Worm (Caenorhabditis elegans) whole organism, L4 larva: ENCODE data around the gene lron-7.
A peak's percentile ranks its signal among the peaks of the same experiment; 100 is the strongest.

Experiments used
- F49E8.2 ChIP-seq: sonication (generic microtip); optimal IDR thresholded peaks from 2 replicates; lab custom pipeline; 2016; ENCODE audit warnings: missing compliant biosample characterization, mild to moderate bottlenecking, missing genetic modification characterization, borderline replicate concordance
- Y48G9A.11 ChIP-seq: fragments of 200-800 bp; sonication (Bioruptor generic); IDR thresholded peaks from 2 replicates; pipeline ENCODE4 v1.3.6; 2022; ENCODE audit warnings: missing genetic modification reagents, missing genetic modification characterization, missing compliant biosample characterization
- Y75B8A.6 ChIP-seq: fragments of 200-800 bp; sonication (Bioruptor generic); IDR thresholded peaks from 2 replicates; pipeline ENCODE4 v1.3.6; 2022; ENCODE audit warnings: missing genetic modification reagents, missing genetic modification characterization, missing compliant biosample characterization
- aha-1 ChIP-seq: fragments of 150-350 bp; peaks from one replicate; lab custom pipeline; 2014; ENCODE audit warnings: missing biosample characterization, missing genetic modification characterization
- aly-2 ChIP-seq: sonication (generic microtip); optimal IDR thresholded peaks from 2 replicates; lab custom pipeline; 2018; ENCODE audit warnings: missing biosample characterization, missing genetic modification characterization
- ceh-44 ChIP-seq: fragments of 200-800 bp; sonication (Bioruptor generic); IDR thresholded peaks from 2 replicates; pipeline ENCODE4 v1.3.6; 2022; ENCODE audit warnings: missing genetic modification reagents, missing genetic modification characterization, missing compliant biosample characterization
- ceh-62 ChIP-seq: sonication (generic microtip); optimal IDR thresholded peaks from 2 replicates; lab custom pipeline; 2017; ENCODE audit warnings: missing biosample characterization, missing genetic modification characterization
- ctbp-1 ChIP-seq: fragments of 200-800 bp; sonication (Bioruptor generic); IDR thresholded peaks from 2 replicates; pipeline ENCODE4 v1.3.6; 2022; ENCODE audit warnings: missing genetic modification reagents, missing genetic modification characterization, missing compliant biosample characterization
- daf-12 ChIP-seq: fragments of 150-350 bp; optimal IDR thresholded peaks from 2 replicates; lab custom pipeline; 2014; ENCODE audit warnings: missing biosample characterization, missing genetic modification reagents, missing genetic modification characterization
- daf-16 ChIP-seq, 3 experiments: sonication (generic microtip); optimal IDR thresholded peaks; 2 replicates each; lab custom pipeline; 2016 to 2017; ENCODE audit warnings: missing genetic modification characterization in 3 of 3, missing genetic modification reagents in 3 of 3, mild to moderate bottlenecking in 2 of 3, missing compliant biosample characterization in 2 of 3, missing biosample characterization in 1 of 3, moderate library complexity in 1 of 3
- daf-19 ChIP-seq: fragments of 200-800 bp; sonication (Bioruptor generic); conservative IDR thresholded peaks from 2 replicates; pipeline ENCODE4 v1.3.6; 2022; ENCODE audit warnings: missing genetic modification characterization, missing compliant biosample characterization
- dmd-8 ChIP-seq: fragments of 200-800 bp; sonication (Bioruptor generic); IDR thresholded peaks from 2 replicates; pipeline ENCODE4 v1.3.6; 2022; ENCODE audit warnings: missing genetic modification characterization, missing compliant biosample characterization
- dpl-1 ChIP-seq: fragments of 150-350 bp; optimal IDR thresholded peaks from 2 replicates; lab custom pipeline; 2014; ENCODE audit warnings: missing biosample characterization, missing genetic modification reagents, missing genetic modification characterization
- duxl-1 ChIP-seq: sonication (generic microtip); optimal IDR thresholded peaks from 2 replicates; lab custom pipeline; 2016; ENCODE audit warnings: mild to moderate bottlenecking, missing genetic modification characterization, moderate library complexity, missing compliant biosample characterization; ENCODE audit not compliant: poor library complexity
- dve-1 ChIP-seq: sonication (generic microtip); optimal IDR thresholded peaks from 2 replicates; lab custom pipeline; 2017; ENCODE audit warnings: antibody characterized with exemption, mild to moderate bottlenecking, missing genetic modification characterization, missing compliant biosample characterization; ENCODE audit not compliant: insufficient read depth
- egl-27 ChIP-seq: sonication (generic microtip); optimal IDR thresholded peaks from 3 replicates; lab custom pipeline; 2017; ENCODE audit warnings: missing biosample characterization, missing genetic modification reagents, missing genetic modification characterization
- egl-43 ChIP-seq: fragments of 200-800 bp; sonication (Bioruptor generic); IDR thresholded peaks from 2 replicates; pipeline ENCODE4 v1.3.6; 2022; ENCODE audit warnings: missing genetic modification reagents, missing genetic modification characterization, missing compliant biosample characterization
- hif-1 ChIP-seq, 2 experiments: sonication (generic microtip); optimal IDR thresholded peaks; 2 replicates each; lab custom pipeline; 2016 to 2017; ENCODE audit warnings: missing compliant biosample characterization in 2 of 2, missing genetic modification characterization in 2 of 2, missing genetic modification reagents in 2 of 2, missing genotype in 2 of 2, mild to moderate bottlenecking in 1 of 2
- hlh-11 ChIP-seq: fragments of 200-800 bp; sonication (Bioruptor generic); optimal IDR thresholded peaks from 2 replicates; lab custom pipeline; 2018; ENCODE audit warnings: mild to moderate bottlenecking, missing genetic modification characterization, missing compliant biosample characterization
- hlh-30 ChIP-seq: sonication (generic microtip); optimal IDR thresholded peaks from 2 replicates; lab custom pipeline; 2017; ENCODE audit warnings: antibody characterized with exemption, mild to moderate bottlenecking, missing genetic modification characterization, missing compliant biosample characterization; ENCODE audit not compliant: insufficient read depth
- jun-1 ChIP-seq: fragments of 150-350 bp; optimal IDR thresholded peaks from 2 replicates; lab custom pipeline; 2014; ENCODE audit warnings: missing biosample characterization, missing genetic modification reagents, missing genetic modification characterization
- lim-7 ChIP-seq: fragments of 200-800 bp; sonication (Bioruptor generic); IDR thresholded peaks from 2 replicates; pipeline ENCODE4 v1.3.6; 2022; ENCODE audit warnings: missing genetic modification characterization, missing compliant biosample characterization
- lin-1 ChIP-seq: fragments of 200-800 bp; sonication (Bioruptor generic); IDR thresholded peaks from 2 replicates; pipeline ENCODE4 v1.3.6; 2022; ENCODE audit warnings: missing genetic modification reagents, missing genetic modification characterization, missing compliant biosample characterization
- lin-38 ChIP-seq: fragments of 200-800 bp; sonication (Bioruptor generic); IDR thresholded peaks from 2 replicates; pipeline ENCODE4 v1.3.6; 2022; ENCODE audit warnings: missing genetic modification reagents, missing genetic modification characterization, missing compliant biosample characterization
- lir-3 ChIP-seq: sonication (generic microtip); optimal IDR thresholded peaks from 2 replicates; lab custom pipeline; 2016; ENCODE audit warnings: mild to moderate bottlenecking, missing genetic modification characterization, missing compliant biosample characterization
- madf-9 ChIP-seq: fragments of 200-800 bp; sonication (Bioruptor generic); conservative IDR thresholded peaks from 2 replicates; pipeline ENCODE4 v1.3.6; 2022; ENCODE audit warnings: missing genetic modification reagents, missing genetic modification characterization, missing compliant biosample characterization
- mdt-29 ChIP-seq: fragments of 200-800 bp; sonication (Bioruptor generic); IDR thresholded peaks from 2 replicates; pipeline ENCODE4 v1.3.6; 2022; ENCODE audit warnings: missing genetic modification reagents, missing genetic modification characterization, missing compliant biosample characterization
- mes-2 ChIP-seq: sonication (generic microtip); optimal IDR thresholded peaks from 2 replicates; lab custom pipeline; 2016; ENCODE audit warnings: missing genotype, mild to moderate bottlenecking, missing genetic modification characterization, missing compliant biosample characterization; ENCODE audit not compliant: poor library complexity, severe bottlenecking
- mxl-3 ChIP-seq: fragments of 200-800 bp; sonication (Bioruptor generic); optimal IDR thresholded peaks from 2 replicates; lab custom pipeline; 2018; ENCODE audit warnings: mild to moderate bottlenecking, missing genetic modification characterization, missing compliant biosample characterization
- nhr-111 ChIP-seq: fragments of 200-800 bp; sonication (Bioruptor generic); optimal IDR thresholded peaks from 2 replicates; lab custom pipeline; 2018; ENCODE audit warnings: mild to moderate bottlenecking, missing genetic modification characterization, missing compliant biosample characterization
- nhr-237 ChIP-seq: sonication (generic microtip); optimal IDR thresholded peaks from 2 replicates; lab custom pipeline; 2017; ENCODE audit warnings: missing biosample characterization, missing genetic modification characterization
- pha-4 ChIP-seq, 2 experiments: fragments of 150-350 bp in 1 of 2; fragments of 200-800 bp in 1 of 2; sonication (Bioruptor generic) in 1 of 2; IDR thresholded peaks in 1 of 2; optimal IDR thresholded peaks in 1 of 2; 2 replicates each; pipeline versions ENCODE4 v1.3.6 to Lab custom; 2014 to 2022; ENCODE audit warnings: missing genetic modification characterization in 2 of 2, missing genetic modification reagents in 2 of 2, missing biosample characterization in 1 of 2, missing compliant biosample characterization in 1 of 2
- saeg-2 ChIP-seq: fragments of 200-800 bp; sonication (Bioruptor generic); IDR thresholded peaks from 2 replicates; pipeline ENCODE4 v1.3.6; 2022; ENCODE audit warnings: missing genetic modification reagents, missing genetic modification characterization, missing compliant biosample characterization
- spr-3 ChIP-seq: fragments of 200-800 bp; sonication (Bioruptor generic); optimal IDR thresholded peaks from 2 replicates; lab custom pipeline; 2018; ENCODE audit warnings: mild to moderate bottlenecking, missing genetic modification characterization, missing compliant biosample characterization
- tag-97 ChIP-seq: fragments of 200-800 bp; sonication (Bioruptor generic); IDR thresholded peaks from 2 replicates; pipeline ENCODE4 v1.3.6; 2022; ENCODE audit warnings: missing genetic modification characterization, missing compliant biosample characterization
- unc-39 ChIP-seq: sonication (generic microtip); optimal IDR thresholded peaks from 2 replicates; lab custom pipeline; 2017; ENCODE audit warnings: missing biosample characterization, missing genetic modification characterization
- unc-62 ChIP-seq, 3 experiments: fragments of 150-350 bp in 1 of 3; sonication (generic microtip); optimal IDR thresholded peaks in 2 of 3; peaks in 1 of 3; 1 replicate in 1 of 3; 2 replicates in 2 of 3; lab custom pipeline; 2014 to 2017; ENCODE audit warnings: missing biosample characterization in 3 of 3, missing genetic modification characterization in 3 of 3, missing genetic modification reagents in 3 of 3, missing genotype in 1 of 3
- vab-7 ChIP-seq: fragments of 200-800 bp; sonication (Bioruptor generic); IDR thresholded peaks from 2 replicates; pipeline ENCODE4 v1.3.6; 2022; ENCODE audit warnings: missing genetic modification reagents, missing genetic modification characterization, missing compliant biosample characterization
- zag-1 ChIP-seq: fragments of 150-350 bp; optimal IDR thresholded peaks from 2 replicates; lab custom pipeline; 2014; ENCODE audit warnings: missing biosample characterization, missing genetic modification characterization
- zip-11 ChIP-seq: fragments of 200-800 bp; sonication (Bioruptor generic); IDR thresholded peaks from 2 replicates; pipeline ENCODE4 v1.3.6; 2022; ENCODE audit warnings: missing genetic modification characterization, missing compliant biosample characterization
- zip-2 ChIP-seq: fragments of 150-350 bp; optimal IDR thresholded peaks from 2 replicates; lab custom pipeline; 2014; ENCODE audit warnings: missing biosample characterization, missing genetic modification characterization
- ztf-11 ChIP-seq: fragments of 150-350 bp; optimal IDR thresholded peaks from 2 replicates; lab custom pipeline; 2014; ENCODE audit warnings: missing biosample characterization, missing genetic modification characterization

lron-7 gene

DNA sequence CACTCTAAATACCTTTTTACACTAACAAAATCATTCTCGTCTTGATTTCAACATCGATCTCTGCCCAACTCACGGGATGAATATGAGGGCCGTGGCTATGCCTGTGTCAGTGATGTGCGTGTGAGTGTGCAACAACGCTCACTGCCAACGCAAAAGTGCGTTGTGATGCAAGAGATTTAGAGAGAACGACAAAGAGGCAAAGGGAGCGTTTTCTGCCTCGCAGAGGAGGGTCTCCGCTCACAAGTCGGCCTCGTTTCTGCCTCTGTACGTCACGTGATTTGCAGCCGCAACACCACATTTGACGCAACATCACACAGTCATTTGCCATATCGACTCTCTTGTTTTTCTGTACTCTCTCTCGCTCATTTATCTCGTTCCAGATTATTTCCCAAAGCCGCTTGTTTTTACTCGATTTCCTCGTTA is 42.4 kb downstream of the lron-7 start, which contains the start of gene epg-7 (continued):
- TF ChIP-seq pha-4 (GFP tag; IDR thresholded peaks at IDR 0.05; lab: Robert Waterston, UW) (peak; percentile 88), pha-4 (tag; optimal IDR thresholded peaks at IDR 0.05; lab: Kevin White, UChicago) (no peak), vab-7 (GFP tag; lab: Robert Waterston, UW) (peak; percentile 55; the same call in 1 of the 2 replicates), nhr-111 (GFP tag; lab: Kevin White, UChicago) (no peak)

ce11 chrX:7340394-7340793 is 48.5 kb downstream of the lron-7 start:
- TF ChIP-seq unc-62 (GFP tag; optimal IDR thresholded peaks at IDR 0.05 in 1 of 2; lab: Kevin White, UChicago), result peak in 1 of 2 experiments; percentile 3
- no peak for TF ChIP-seq unc-62 (tag; optimal IDR thresholded peaks at IDR 0.05; lab: Kevin White, UChicago)
- TF ChIP-seq lir-3 (tag; lab: Kevin White, UChicago), result no peak
- peak; percentile 46; the same call in 1 of the 2 replicates for TF ChIP-seq egl-43 (GFP tag; lab: Robert Waterston, UW)
- TF ChIP-seq hlh-30 (tag; lab: Kevin White, UChicago), result peak; percentile 12
- peak in 1 of 2 experiments; percentile 10 for TF ChIP-seq hif-1 (tag; optimal IDR thresholded peaks at IDR 0.05; lab: Kevin White, UChicago)
- TF ChIP-seq dpl-1 (GFP tag; lab: Kevin White, UChicago), result peak; percentile 30
- peak; percentile 56 for TF ChIP-seq mes-2 (tag; lab: Kevin White, UChicago)
- TF ChIP-seq duxl-1 (tag; lab: Kevin White, UChicago), result peak; percentile 36
- TF ChIP-seq ctbp-1 (GFP tag; lab: Robert Waterston, UW), result no peak

DNA sequence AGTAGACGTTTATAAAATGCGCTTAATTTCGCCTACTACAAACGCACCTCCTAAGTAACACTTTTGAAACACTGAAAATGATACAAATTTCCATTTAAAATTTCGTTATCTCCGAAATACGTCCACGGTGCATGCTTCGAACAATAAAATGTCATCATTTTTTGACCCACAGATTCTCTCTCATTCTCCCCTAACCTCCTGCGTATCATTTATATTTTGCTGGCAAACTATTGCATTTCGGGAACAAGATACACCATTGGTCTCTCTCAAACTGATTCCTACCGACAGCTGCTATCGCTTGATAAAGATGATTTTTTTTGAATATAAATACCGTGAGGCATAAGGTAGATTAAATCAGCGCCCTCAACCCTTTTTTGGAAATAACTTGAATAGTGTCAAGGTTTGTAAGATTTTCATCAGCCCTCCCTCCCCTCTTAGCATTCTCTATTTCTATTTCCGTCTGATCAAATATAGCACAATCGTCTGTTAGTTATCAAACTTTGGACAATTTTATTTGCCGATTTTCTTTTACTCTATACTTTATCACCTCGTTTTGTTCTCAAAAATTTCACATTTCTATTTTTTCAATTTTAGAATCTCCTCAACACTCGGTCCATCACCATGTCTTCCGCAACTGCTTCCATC is 49.1 kb downstream of the lron-7 start, which contains the start of gene C07D8.6:
TSS of gene C07D8.6 (plus strand) at position 595 of the 645 bp plus-strand sequence.
- no peak for TF ChIP-seq lim-7 (GFP tag; lab: Robert Waterston, UW)
- TF ChIP-seq zag-1 (tag; lab: Kevin White, UChicago), result no peak
- TF ChIP-seq lir-3 (tag; lab: Kevin White, UChicago), result no peak
- no peak for TF ChIP-seq jun-1 (tag; lab: Kevin White, UChicago)
- no peak for TF ChIP-seq F49E8.2 (tag; lab: Kevin White, UChicago)
- no peak for TF ChIP-seq daf-19 (GFP tag; lab: Robert Waterston, UW)
- peak; percentile 96 for TF ChIP-seq aha-1 (tag; lab: Kevin White, UChicago)
- no peak for TF ChIP-seq tag-97 (GFP tag; lab: Robert Waterston, UW)
- no peak for TF ChIP-seq spr-3 (GFP tag; lab: Kevin White, UChicago)
- no peak for TF ChIP-seq daf-12
- TF ChIP-seq ztf-11 (tag; lab: Kevin White, UChicago), result no peak
- TF ChIP-seq daf-16 (GFP tag; optimal IDR thresholded peaks at IDR 0.05; lab: Kevin White, UChicago), result peak in 1 of 2 experiments; percentile 60
- TF ChIP-seq daf-16 (tag; optimal IDR thresholded peaks at IDR 0.05; lab: Kevin White, UChicago), result peak; percentile 87
- no peak for TF ChIP-seq zip-11 (GFP tag; lab: Robert Waterston, UW)
- no peak for TF ChIP-seq ceh-62 (tag; lab: Kevin White, UChicago)
- no peak for TF ChIP-seq mdt-29 (GFP tag; lab: Robert Waterston, UW)
- TF ChIP-seq saeg-2 (GFP tag; lab: Robert Waterston, UW), result 0 out of 2 replicates have a peak, but pooled peaks have one; percentile 33
- no peak for TF ChIP-seq egl-27
- no peak for TF ChIP-seq madf-9
- no peak for TF ChIP-seq zip-2 (tag; lab: Kevin White, UChicago)
- peak; percentile 89 for TF ChIP-seq hlh-11 (tag; lab: Kevin White, UChicago)
- TF ChIP-seq aly-2 (tag; lab: Kevin White, UChicago), result no peak
- TF ChIP-seq mxl-3 (GFP tag; lab: Kevin White, UChicago), result peak; percentile 82
- TF ChIP-seq unc-62 (GFP tag; optimal IDR thresholded peaks at IDR 0.05 in 1 of 2; lab: Kevin White, UChicago), result peak in 1 of 2 experiments; percentile 28
- TF ChIP-seq unc-62 (tag; optimal IDR thresholded peaks at IDR 0.05; lab: Kevin White, UChicago), result no peak
- TF ChIP-seq hlh-30 (tag; lab: Kevin White, UChicago), result peak; percentile 59
- TF ChIP-seq unc-39 (tag; lab: Kevin White, UChicago), result no peak
- no peak for TF ChIP-seq nhr-237
- TF ChIP-seq Y75B8A.6 (GFP tag; lab: Robert Waterston, UW), result no peak
- TF ChIP-seq dmd-8 (GFP tag; lab: Robert Waterston, UW), result no peak
- peak; percentile 77 for TF ChIP-seq lin-1 (GFP tag; lab: Robert Waterston, UW)
- TF ChIP-seq dve-1 (tag; lab: Kevin White, UChicago), result peak; percentile 79
- no peak for TF ChIP-seq ceh-44
- no peak for TF ChIP-seq lin-38 (GFP tag; lab: Robert Waterston, UW)
- TF ChIP-seq duxl-1 (tag; lab: Kevin White, UChicago), result no peak
- TF ChIP-seq mes-2 (tag; lab: Kevin White, UChicago), result peak; percentile 26
- TF ChIP-seq Y48G9A.11, result no peak
